Worm (Caenorhabditis elegans) whole organism, late embryonic: ENCODE measurements around the gene T02C1.2.

ENCODE experiments used
- C38D4.7 ChIP-seq: fragments of 200-800 bp; sonication (Bioruptor generic); optimal IDR thresholded peaks from 2 replicates; lab custom pipeline; 2018; ENCODE audit warnings: mild to moderate bottlenecking, missing genetic modification characterization, moderate library complexity, missing compliant biosample characterization
- K02D7.2 ChIP-seq: sonication (generic microtip); optimal IDR thresholded peaks from 2 replicates; lab custom pipeline; 2017; ENCODE audit warnings: mild to moderate bottlenecking, missing genetic modification characterization, missing compliant biosample characterization
- ama-1 ChIP-seq: fragments of 150-350 bp; optimal IDR thresholded peaks from 2 replicates; lab custom pipeline; 2014
- ceh-14 ChIP-seq: sonication (generic microtip); optimal IDR thresholded peaks from 2 replicates; lab custom pipeline; 2016; ENCODE audit warnings: missing genotype, missing genetic modification characterization, missing compliant biosample characterization
- ceh-19 ChIP-seq: fragments of 200-800 bp; sonication (Bioruptor generic); optimal IDR thresholded peaks from 2 replicates; lab custom pipeline; 2018; ENCODE audit warnings: mild to moderate bottlenecking, missing genetic modification characterization, missing compliant biosample characterization
- ceh-2 ChIP-seq: sonication (generic microtip); optimal IDR thresholded peaks from 2 replicates; lab custom pipeline; 2016; ENCODE audit warnings: missing genotype, missing genetic modification characterization, missing compliant biosample characterization
- ceh-22 ChIP-seq: sonication (generic microtip); optimal IDR thresholded peaks from 2 replicates; lab custom pipeline; 2017; ENCODE audit warnings: missing biosample characterization, missing genetic modification characterization
- ceh-30 ChIP-seq: fragments of 150-350 bp; optimal IDR thresholded peaks from 2 replicates; lab custom pipeline; 2014; ENCODE audit warnings: missing biosample characterization, missing genetic modification characterization
- ceh-34 ChIP-seq: sonication (generic microtip); optimal IDR thresholded peaks from 2 replicates; lab custom pipeline; 2016; ENCODE audit warnings: mild to moderate bottlenecking, missing genetic modification characterization, missing compliant biosample characterization
- ceh-45 ChIP-seq: fragments of 200-800 bp; sonication (Bioruptor generic); IDR thresholded peaks from 2 replicates; pipeline ENCODE4 v1.3.6; 2022; ENCODE audit warnings: missing genetic modification reagents, missing genetic modification characterization, missing compliant biosample characterization
- ceh-48 ChIP-seq: sonication (generic microtip); optimal IDR thresholded peaks from 2 replicates; lab custom pipeline; 2016; ENCODE audit warnings: missing genetic modification characterization, inconsistent platforms, missing compliant biosample characterization
- dmd-4 ChIP-seq: sonication (generic microtip); optimal IDR thresholded peaks from 2 replicates; lab custom pipeline; 2016; ENCODE audit warnings: borderline replicate concordance, missing genetic modification characterization, missing compliant biosample characterization
- elt-2 ChIP-seq: sonication (generic microtip); optimal IDR thresholded peaks from 2 replicates; lab custom pipeline; 2016; ENCODE audit warnings: missing genetic modification reagents, missing genetic modification characterization, missing compliant biosample characterization
- eyg-1 ChIP-seq: sonication (generic microtip); optimal IDR thresholded peaks from 2 replicates; lab custom pipeline; 2016; ENCODE audit warnings: missing genotype, missing genetic modification characterization, missing compliant biosample characterization
- fax-1 ChIP-seq: sonication (generic microtip); optimal IDR thresholded peaks from 2 replicates; lab custom pipeline; 2016; ENCODE audit warnings: missing genotype, missing genetic modification characterization, missing compliant biosample characterization
- gmeb-2 ChIP-seq: sonication (generic microtip); optimal IDR thresholded peaks from 2 replicates; lab custom pipeline; 2016; ENCODE audit warnings: missing genetic modification characterization, inconsistent platforms, missing compliant biosample characterization
- hlh-13 ChIP-seq: fragments of 200-800 bp; sonication (Bioruptor generic); optimal IDR thresholded peaks from 2 replicates; lab custom pipeline; 2018; ENCODE audit warnings: mild to moderate bottlenecking, missing genetic modification characterization, missing compliant biosample characterization
- hlh-6 ChIP-seq: sonication (generic microtip); optimal IDR thresholded peaks from 2 replicates; lab custom pipeline; 2016; ENCODE audit warnings: missing genotype, missing genetic modification characterization, missing compliant biosample characterization
- lim-6 ChIP-seq: sonication (generic microtip); optimal IDR thresholded peaks from 2 replicates; lab custom pipeline; 2016; ENCODE audit warnings: missing genetic modification characterization, missing compliant biosample characterization
- lin-11 ChIP-seq: fragments of 200-800 bp; sonication (Bioruptor generic); optimal IDR thresholded peaks from 2 replicates; lab custom pipeline; 2018; ENCODE audit warnings: mild to moderate bottlenecking, missing genetic modification characterization, missing compliant biosample characterization
- madf-2 ChIP-seq: sonication (generic microtip); optimal IDR thresholded peaks from 2 replicates; lab custom pipeline; 2017; ENCODE audit warnings: missing genetic modification characterization, missing compliant biosample characterization
- mec-3 ChIP-seq: sonication (generic microtip); optimal IDR thresholded peaks from 2 replicates; lab custom pipeline; 2016; ENCODE audit warnings: borderline replicate concordance, missing genetic modification characterization, missing compliant biosample characterization
- nfya-1 ChIP-seq: sonication (generic microtip); optimal IDR thresholded peaks from 2 replicates; lab custom pipeline; 2017; ENCODE audit warnings: missing genetic modification characterization, mild to moderate bottlenecking, missing compliant biosample characterization, antibody characterized with exemption, moderate library complexity
- nhr-232 ChIP-seq: sonication (generic microtip); optimal IDR thresholded peaks from 2 replicates; lab custom pipeline; 2016; ENCODE audit warnings: missing genetic modification characterization, missing compliant biosample characterization
- npax-4 ChIP-seq: sonication (generic microtip); optimal IDR thresholded peaks from 2 replicates; lab custom pipeline; 2016; ENCODE audit warnings: missing genetic modification characterization, missing compliant biosample characterization
- pat-9 ChIP-seq: fragments of 200-800 bp; sonication (Bioruptor generic); optimal IDR thresholded peaks from 2 replicates; lab custom pipeline; 2018; ENCODE audit warnings: mild to moderate bottlenecking, missing genetic modification characterization, moderate library complexity, missing compliant biosample characterization
- pax-1 ChIP-seq: fragments of 150-350 bp; optimal IDR thresholded peaks from 2 replicates; lab custom pipeline; 2014; ENCODE audit warnings: missing biosample characterization, missing genetic modification characterization
- pqm-1 ChIP-seq: sonication (generic microtip); optimal IDR thresholded peaks from 2 replicates; lab custom pipeline; 2016; ENCODE audit warnings: missing genetic modification characterization, missing compliant biosample characterization
- pros-1 ChIP-seq: fragments of 150-350 bp; optimal IDR thresholded peaks from 2 replicates; lab custom pipeline; 2014; ENCODE audit warnings: missing biosample characterization, missing genetic modification reagents, missing genetic modification characterization
- ref-2 ChIP-seq: sonication (generic microtip); optimal IDR thresholded peaks from 2 replicates; lab custom pipeline; 2016; ENCODE audit warnings: missing genetic modification characterization, missing compliant biosample characterization
- tbx-2 ChIP-seq: sonication (generic microtip); optimal IDR thresholded peaks from 2 replicates; lab custom pipeline; 2016; ENCODE audit warnings: missing genetic modification characterization, missing compliant biosample characterization
- tbx-7 ChIP-seq: sonication (generic microtip); optimal IDR thresholded peaks from 2 replicates; lab custom pipeline; 2016; ENCODE audit warnings: missing genotype, missing genetic modification characterization, missing compliant biosample characterization
- ttx-3 ChIP-seq: sonication (generic microtip); optimal IDR thresholded peaks from 2 replicates; lab custom pipeline; 2016; ENCODE audit warnings: missing genetic modification reagents, missing genetic modification characterization, missing compliant biosample characterization
- unc-42 ChIP-seq: sonication (generic microtip); optimal IDR thresholded peaks from 2 replicates; lab custom pipeline; 2016; ENCODE audit warnings: missing genotype, missing genetic modification characterization, missing compliant biosample characterization
- unc-55 ChIP-seq: sonication (generic microtip); optimal IDR thresholded peaks from 2 replicates; lab custom pipeline; 2017; ENCODE audit warnings: missing biosample characterization, missing genetic modification reagents, missing genetic modification characterization
- unc-86 ChIP-seq: sonication (generic microtip); optimal IDR thresholded peaks from 2 replicates; lab custom pipeline; 2016; ENCODE audit warnings: missing genetic modification characterization, missing compliant biosample characterization

The T02C1.2 gene

DNA sequence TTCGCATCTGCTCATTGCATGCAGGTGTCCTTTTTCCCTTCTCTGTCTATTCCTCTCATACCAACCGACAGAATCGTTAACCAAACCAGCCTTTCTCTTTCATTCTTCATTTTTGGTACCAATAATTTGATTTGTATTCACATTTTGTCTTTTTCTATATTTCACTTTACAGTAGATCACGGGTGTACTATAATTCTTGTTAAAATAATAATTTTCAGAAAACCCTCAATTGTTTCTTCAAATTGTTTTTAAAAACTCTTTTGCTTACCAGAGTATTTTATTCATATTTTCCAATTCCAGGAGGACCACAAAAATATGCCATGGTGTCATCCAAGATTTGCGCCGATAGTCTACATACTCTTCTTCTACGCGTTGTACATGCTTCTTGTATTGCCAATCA is at the start of gene T02C1.2:
Gene T02C1.2 (plus strand): TSS at position 301 of the 400 bp plus-strand sequence.
- TF ChIP-seq eyg-1 (tag; lab: Kevin White, UChicago) (no peak), dmd-4 (tag; lab: Kevin White, UChicago) (no peak), hlh-6 (no peak), ttx-3 (tag; lab: Kevin White, UChicago) (no peak), ceh-34 (tag; lab: Kevin White, UChicago) (no peak), unc-42 (no peak), nhr-232 (tag; lab: Kevin White, UChicago) (no peak), tbx-2 (tag; lab: Kevin White, UChicago) (no peak), ceh-14 (no peak), ceh-48 (tag; lab: Kevin White, UChicago) (no peak)
- TF ChIP-seq, all 69 proteins: peak for 0

DNA sequence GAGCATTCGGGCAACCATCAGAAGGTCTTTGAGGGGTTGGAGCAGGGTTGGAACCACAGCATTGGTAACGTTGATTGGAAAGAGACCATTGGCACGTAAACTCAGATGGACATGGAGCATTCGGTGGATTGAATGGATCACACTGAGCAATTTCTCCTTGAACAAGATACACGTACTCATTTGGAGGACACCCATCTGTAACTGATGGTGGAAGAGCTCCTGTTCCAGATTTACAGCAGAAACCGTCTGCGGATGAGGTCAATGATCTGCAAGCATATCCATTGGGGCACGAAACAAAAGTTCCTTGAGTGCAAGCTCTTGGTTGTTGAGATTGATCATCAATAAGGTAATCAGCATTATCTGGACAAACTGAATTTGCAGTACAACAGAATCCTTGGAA is 48.9 kb upstream of the T02C1.2 start:
- TF ChIP-seq unc-55 (GFP tag; lab: Kevin White, UChicago) (no peak), unc-42 (no peak), hlh-13 (GFP tag; lab: Kevin White, UChicago) (no peak), nfya-1 (tag; lab: Kevin White, UChicago) (no peak), tbx-7 (tag; lab: Kevin White, UChicago) (no peak), C38D4.7 (GFP tag; lab: Kevin White, UChicago) (no peak), ceh-22 (tag; lab: Kevin White, UChicago) (no peak), K02D7.2 (tag; lab: Kevin White, UChicago) (no peak), pros-1 (tag; lab: Kevin White, UChicago) (no peak), ref-2 (tag; lab: Kevin White, UChicago) (no peak), pax-1 (tag; lab: Kevin White, UChicago) (no peak), npax-4 (no peak), lim-6 (tag; lab: Kevin White, UChicago) (no peak), ceh-30 (tag; lab: Kevin White, UChicago) (no peak), dmd-4 (tag; lab: Kevin White, UChicago) (no peak), gmeb-2 (no peak), lin-11 (tag; lab: Kevin White, UChicago) (no peak), ceh-14 (no peak), ceh-45 (GFP tag; lab: Robert Waterston, UW) (no peak), elt-2 (tag; lab: Kevin White, UChicago) (no peak)

DNA sequence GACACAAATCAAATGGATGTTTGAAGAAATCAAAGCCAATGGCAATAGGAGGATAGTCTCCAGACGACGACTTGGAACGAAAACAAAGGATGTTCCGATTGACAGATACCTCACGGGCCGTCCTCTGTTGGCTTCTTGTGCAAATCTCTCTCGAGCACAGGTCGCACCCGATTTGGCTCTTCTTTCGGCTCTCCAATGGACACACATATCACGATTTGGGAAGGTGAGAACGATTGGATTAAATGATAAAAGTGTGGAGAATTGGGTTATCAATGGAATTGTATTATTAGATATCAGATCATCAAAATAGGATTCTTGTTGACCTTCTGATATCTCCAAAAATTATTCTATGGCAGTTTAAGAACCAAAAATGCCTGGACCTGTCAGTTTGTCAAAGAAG is 44.6 kb upstream of the T02C1.2 start, which contains the start of gene ZC84.1:
Gene ZC84.1 (minus strand): TSS at position 101 of the 400 bp plus-strand sequence.
- TF ChIP-seq unc-42 (no peak), ceh-14 (no peak), ceh-34 (tag; lab: Kevin White, UChicago) (no peak), unc-86 (tag; lab: Kevin White, UChicago) (no peak), mec-3 (tag; lab: Kevin White, UChicago) (no peak), K02D7.2 (tag; lab: Kevin White, UChicago) (no peak), pat-9 (tag; lab: Kevin White, UChicago) (no peak), ceh-19 (GFP tag; lab: Kevin White, UChicago) (no peak), ceh-2 (no peak), unc-55 (GFP tag; lab: Kevin White, UChicago) (no peak)

- TF ChIP-seq ama-1 (lab: Kevin White, UChicago) (no peak), ceh-22 (tag; lab: Kevin White, UChicago) (no peak), madf-2 (tag; lab: Kevin White, UChicago) (no peak), unc-86 (tag; lab: Kevin White, UChicago) (no peak), gmeb-2 (no peak), nfya-1 (tag; lab: Kevin White, UChicago) (no peak), lim-6 (tag; lab: Kevin White, UChicago) (no peak), pqm-1 (tag; lab: Kevin White, UChicago) (no peak), fax-1 (tag; lab: Kevin White, UChicago) (no peak), ceh-19 (GFP tag; lab: Kevin White, UChicago) (no peak), hlh-13 (GFP tag; lab: Kevin White, UChicago) (no peak), hlh-6 (no peak)
Observed at ce11 chrIII:9215367-9215766, 35.5 kb upstream of the T02C1.2 start, which contains the start of gene npr-29. Gene npr-29, minus strand, starts transcription at chrIII:9215467.
